Fruit fly (Drosophila melanogaster) whole organism, embryonic: ENCODE measurements around the gene CG42798.

Experiments
- Abd-B ChIP-seq: fragments of 200-800 bp; sonication (Bioruptor generic); optimal IDR thresholded peaks from 2 replicates; lab custom pipeline; 2018; ENCODE audit warnings: missing biosample characterization, mild to moderate bottlenecking, missing genetic modification characterization, moderate library complexity
- Asciz ChIP-seq: fragments of 200-800 bp; sonication (Bioruptor generic); optimal IDR thresholded peaks from 2 replicates; lab custom pipeline; 2017; ENCODE audit warnings: missing biosample characterization, mild to moderate bottlenecking, missing genetic modification characterization, missing genetic modification reagents
- BtbVII ChIP-seq: fragments of 200-800 bp; sonication (Bioruptor generic); optimal IDR thresholded peaks from 3 replicates; lab custom pipeline; 2017; ENCODE audit warnings: missing biosample characterization, mild to moderate bottlenecking, missing genetic modification characterization
- CG12071 ChIP-seq: fragments of 200-800 bp; sonication (Bioruptor generic); optimal IDR thresholded peaks from 3 replicates; lab custom pipeline; 2018; ENCODE audit warnings: missing biosample characterization, mild to moderate bottlenecking, missing genetic modification characterization
- CG12659 ChIP-seq: fragments of 200-800 bp; sonication (Bioruptor generic); optimal IDR thresholded peaks from 3 replicates; lab custom pipeline; 2017; ENCODE audit warnings: mild to moderate bottlenecking, missing biosample characterization, missing genetic modification reagents, missing genetic modification characterization
- CG15479 ChIP-seq: fragments of 200-800 bp; sonication (Bioruptor generic); optimal IDR thresholded peaks from 3 replicates; lab custom pipeline; 2019; ENCODE audit warnings: missing biosample characterization, mild to moderate bottlenecking, missing genetic modification characterization, moderate library complexity
- CG1647 ChIP-seq: fragments of 200-800 bp; sonication (Bioruptor generic); optimal IDR thresholded peaks from 3 replicates; lab custom pipeline; 2016; ENCODE audit warnings: missing biosample characterization, missing genetic modification characterization
- CG16815 ChIP-seq: fragments of 200-800 bp; sonication (Bioruptor generic); optimal IDR thresholded peaks from 3 replicates; lab custom pipeline; 2017; ENCODE audit warnings: missing biosample characterization, mild to moderate bottlenecking, missing genetic modification characterization
- CG18599 ChIP-seq: fragments of 200-800 bp; sonication (Bioruptor generic); optimal IDR thresholded peaks from 3 replicates; lab custom pipeline; 2017; ENCODE audit warnings: missing biosample characterization, missing genetic modification characterization, mild to moderate bottlenecking, moderate library complexity, missing genetic modification reagents
- CG18619 ChIP-seq: fragments of 200-800 bp; sonication (Bioruptor generic); optimal IDR thresholded peaks from 3 replicates; lab custom pipeline; 2017; ENCODE audit warnings: missing biosample characterization, mild to moderate bottlenecking, missing genetic modification characterization
- CG2712 ChIP-seq: fragments of 200-800 bp; optimal IDR thresholded peaks from 3 replicates; lab custom pipeline; 2019; ENCODE audit warnings: missing biosample characterization, mild to moderate bottlenecking, missing genetic modification characterization, moderate library complexity
- CG31224 ChIP-seq: fragments of 200-800 bp; sonication (Bioruptor generic); IDR thresholded peaks from 2 replicates; pipeline ENCODE4 v1.3.6; 2022; ENCODE audit warnings: missing biosample characterization, missing genetic modification characterization
- CG32767 ChIP-seq: fragments of 200-800 bp; sonication (Bioruptor generic); IDR thresholded peaks from 2 replicates; pipeline ENCODE4 v1.3.6; 2022; ENCODE audit warnings: missing biosample characterization, missing genetic modification characterization
- CG3407 ChIP-seq: fragments of 200-800 bp; sonication (Bioruptor generic); optimal IDR thresholded peaks from 2 replicates; lab custom pipeline; 2018; ENCODE audit warnings: missing biosample characterization, mild to moderate bottlenecking, missing genetic modification characterization
- CG4404 ChIP-seq: fragments of 200-800 bp; sonication (Bioruptor generic); IDR thresholded peaks from 2 replicates; pipeline ENCODE4 v1.3.6; 2022; ENCODE audit warnings: missing biosample characterization, missing genetic modification characterization
- CG4424 ChIP-seq: fragments of 200-800 bp; sonication (Bioruptor generic); optimal IDR thresholded peaks from 3 replicates; lab custom pipeline; 2016; ENCODE audit warnings: missing biosample characterization, missing genetic modification characterization
- CG4820 ChIP-seq: fragments of 200-800 bp; sonication (Bioruptor generic); optimal IDR thresholded peaks from 3 replicates; lab custom pipeline; 2016; ENCODE audit warnings: missing biosample characterization, missing genetic modification characterization
- CG5180 ChIP-seq: fragments of 200-800 bp; sonication (Bioruptor generic); optimal IDR thresholded peaks from 3 replicates; lab custom pipeline; 2017; ENCODE audit warnings: missing biosample characterization, missing genetic modification characterization, mild to moderate bottlenecking, moderate library complexity, missing genetic modification reagents
- CG6175 ChIP-seq: fragments of 200-800 bp; sonication (Bioruptor generic); IDR thresholded peaks from 3 replicates; pipeline ENCODE4 v1.3.6; 2022; ENCODE audit warnings: missing biosample characterization, missing genetic modification characterization
- CG6654 ChIP-seq: fragments of 200-800 bp; sonication (Bioruptor generic); optimal IDR thresholded peaks from 2 replicates; lab custom pipeline; 2017; ENCODE audit warnings: missing biosample characterization, mild to moderate bottlenecking, missing genetic modification characterization
- CG6683 ChIP-seq: fragments of 200-800 bp; sonication (Bioruptor generic); optimal IDR thresholded peaks from 2 replicates; lab custom pipeline; 2017; ENCODE audit warnings: missing biosample characterization, mild to moderate bottlenecking, missing genetic modification characterization, missing genetic modification reagents
- CG6791 ChIP-seq: fragments of 200-800 bp; sonication (Bioruptor generic); IDR thresholded peaks from 3 replicates; pipeline ENCODE4 v1.3.6; 2022; ENCODE audit warnings: missing biosample characterization, missing genetic modification characterization; ENCODE audit not compliant: partially characterized antibody
- CG7745 ChIP-seq: fragments of 200-800 bp; sonication (Bioruptor generic); optimal IDR thresholded peaks from 2 replicates; lab custom pipeline; 2018; ENCODE audit warnings: missing biosample characterization, mild to moderate bottlenecking, missing genetic modification characterization, moderate library complexity
- CG7928 ChIP-seq: fragments of 200-800 bp; sonication (Bioruptor generic); optimal IDR thresholded peaks from 2 replicates; lab custom pipeline; 2017; ENCODE audit warnings: missing biosample characterization, mild to moderate bottlenecking, missing genetic modification characterization
- CG8281 ChIP-seq: fragments of 200-800 bp; sonication (Bioruptor generic); optimal IDR thresholded peaks from 2 replicates; lab custom pipeline; 2018; ENCODE audit warnings: missing biosample characterization, mild to moderate bottlenecking, missing genetic modification characterization, moderate library complexity
- Doc3 ChIP-seq: fragments of 200-800 bp; sonication (Bioruptor generic); IDR thresholded peaks from 3 replicates; pipeline ENCODE4 v1.3.6; 2022; ENCODE audit warnings: missing biosample characterization, missing genetic modification characterization; ENCODE audit not compliant: partially characterized antibody
- HLH54F ChIP-seq: fragments of 200-800 bp; sonication (Bioruptor generic); optimal IDR thresholded peaks from 3 replicates; lab custom pipeline; 2016; ENCODE audit warnings: missing biosample characterization, missing genetic modification characterization
- Hey ChIP-seq: fragments of 200-800 bp; sonication (Bioruptor generic); optimal IDR thresholded peaks from 3 replicates; lab custom pipeline; 2018; ENCODE audit warnings: missing biosample characterization, mild to moderate bottlenecking, missing genetic modification characterization
- Jarid2 ChIP-seq: fragments of 200-800 bp; sonication (Bioruptor generic); optimal IDR thresholded peaks from 3 replicates; lab custom pipeline; 2017; ENCODE audit warnings: mild to moderate bottlenecking, missing biosample characterization, missing genetic modification reagents, missing genetic modification characterization
- Lim3 ChIP-seq: fragments of 200-800 bp; sonication (Bioruptor generic); IDR thresholded peaks from 2 replicates; pipeline ENCODE4 v1.3.6; 2022; ENCODE audit warnings: missing biosample characterization, missing genetic modification characterization
- Max ChIP-seq: fragments of 200-800 bp; sonication (Bioruptor generic); optimal IDR thresholded peaks from 2 replicates; lab custom pipeline; 2016; ENCODE audit warnings: missing biosample characterization, mild to moderate bottlenecking, missing genetic modification characterization
- Nf-YA ChIP-seq: fragments of 200-800 bp; sonication (Bioruptor generic); IDR thresholded peaks from 2 replicates; pipeline ENCODE4 v1.3.6; 2022; ENCODE audit warnings: missing biosample characterization, missing genetic modification characterization
- Oaz ChIP-seq: fragments of 200-800 bp; sonication (Bioruptor generic); IDR thresholded peaks from 2 replicates; pipeline ENCODE4 v1.3.6; 2022; ENCODE audit warnings: missing biosample characterization, missing genetic modification characterization
- Rfx ChIP-seq: fragments of 200-800 bp; sonication (Bioruptor generic); IDR thresholded peaks from 2 replicates; pipeline ENCODE4 v1.3.6; 2022; ENCODE audit warnings: missing biosample characterization, missing genetic modification characterization
- bowl ChIP-seq: fragments of 200-800 bp; sonication (Bioruptor generic); IDR thresholded peaks from 2 replicates; pipeline ENCODE4 v1.3.6; 2022; ENCODE audit warnings: missing biosample characterization, missing genetic modification characterization
- dmrt99B ChIP-seq: fragments of 200-800 bp; sonication (Bioruptor generic); optimal IDR thresholded peaks from 2 replicates; lab custom pipeline; 2018; ENCODE audit warnings: missing biosample characterization, mild to moderate bottlenecking, missing genetic modification characterization, moderate library complexity
- hb ChIP-seq: fragments of 200-800 bp; sonication (Bioruptor generic); IDR thresholded peaks from 3 replicates; pipeline ENCODE4 v1.3.6; 2022; ENCODE audit warnings: missing biosample characterization, missing genetic modification characterization; ENCODE audit not compliant: partially characterized antibody
- insv ChIP-seq, 2 experiments: fragments of 200-800 bp; sonication (Bioruptor generic); optimal IDR thresholded peaks; 3 replicates each; lab custom pipeline; 2016 to 2018; ENCODE audit warnings: missing biosample characterization in 2 of 2, missing genetic modification characterization in 2 of 2
- kni ChIP-seq: fragments of 200-800 bp; sonication (Bioruptor generic); optimal IDR thresholded peaks from 3 replicates; lab custom pipeline; 2017; ENCODE audit warnings: mild to moderate bottlenecking, missing biosample characterization, missing genetic modification reagents, missing genetic modification characterization
- odd ChIP-seq: fragments of 200-800 bp; sonication (Bioruptor generic); optimal IDR thresholded peaks from 2 replicates; lab custom pipeline; 2017; ENCODE audit warnings: missing biosample characterization, mild to moderate bottlenecking, missing genetic modification characterization
- peb ChIP-seq: fragments of 200-800 bp; sonication (Bioruptor generic); IDR thresholded peaks from 2 replicates; pipeline ENCODE4 v1.3.6; 2022; ENCODE audit warnings: missing biosample characterization, missing genetic modification characterization
- pnt ChIP-seq: fragments of 200-800 bp; sonication (Bioruptor generic); optimal IDR thresholded peaks from 3 replicates; lab custom pipeline; 2016; ENCODE audit warnings: missing biosample characterization, missing genetic modification characterization
- ranshi ChIP-seq: fragments of 200-800 bp; sonication (Bioruptor generic); IDR thresholded peaks from 2 replicates; pipeline ENCODE4 v1.3.6; 2022; ENCODE audit warnings: missing biosample characterization, missing genetic modification characterization
- scrt ChIP-seq: fragments of 200-800 bp; sonication (Bioruptor generic); optimal IDR thresholded peaks from 2 replicates; lab custom pipeline; 2018; ENCODE audit warnings: missing biosample characterization, mild to moderate bottlenecking, missing genetic modification characterization, moderate library complexity
- shn ChIP-seq: fragments of 200-800 bp; sonication (Bioruptor generic); optimal IDR thresholded peaks from 3 replicates; lab custom pipeline; 2016; ENCODE audit warnings: missing biosample characterization, missing genetic modification characterization
- sim ChIP-seq: fragments of 200-800 bp; sonication (Bioruptor generic); IDR thresholded peaks from 2 replicates; pipeline ENCODE4 v1.3.6; 2022; ENCODE audit warnings: missing biosample characterization, missing genetic modification characterization
- sqz ChIP-seq: fragments of 200-800 bp; sonication (Bioruptor generic); optimal IDR thresholded peaks from 3 replicates; lab custom pipeline; 2018; ENCODE audit warnings: missing biosample characterization, mild to moderate bottlenecking, missing genetic modification characterization
- toy ChIP-seq: fragments of 200-800 bp; sonication (Bioruptor generic); IDR thresholded peaks from 2 replicates; pipeline ENCODE4 v1.3.6; 2022; ENCODE audit warnings: missing biosample characterization, missing genetic modification characterization
- zen ChIP-seq: fragments of 200-800 bp; sonication (Bioruptor generic); optimal IDR thresholded peaks from 3 replicates; lab custom pipeline; 2018; ENCODE audit warnings: missing biosample characterization, mild to moderate bottlenecking, missing genetic modification characterization, moderate library complexity

CG42798 gene

dm6 chr3R:17394318-17395188 lies 11.9 kb upstream of the CG42798 start, which contains the start of gene CREG (continued):
- TF ChIP-seq Oaz (GFP tag; lab: Robert Waterston, UW), result no peak
- no peak for TF ChIP-seq CG32767 (GFP tag; lab: Robert Waterston, UW)
- no peak for TF ChIP-seq pnt (GFP tag; lab: Kevin White, UChicago)
- TF ChIP-seq CG4820 (GFP tag; lab: Kevin White, UChicago), result peak; percentile 8
- no peak for TF ChIP-seq CG7928
- 0 out of 2 replicates have a peak, but pooled peaks have one; percentile 4 for TF ChIP-seq Rfx (GFP tag; lab: Robert Waterston, UW)
- TF ChIP-seq CG5180 (GFP tag; lab: Kevin White, UChicago), result no peak
- no peak for TF ChIP-seq scrt (GFP tag; lab: Kevin White, UChicago)
- TF ChIP-seq CG16815 (GFP tag; lab: Kevin White, UChicago), result peak; percentile 18
- TF ChIP-seq CG6683 (GFP tag; lab: Kevin White, UChicago), result no peak
- no peak for TF ChIP-seq CG6175
- no peak for TF ChIP-seq CG6791 (GFP tag; lab: Robert Waterston, UW)
- TF ChIP-seq kni (GFP tag; lab: Kevin White, UChicago), result peak; percentile 6
- TF ChIP-seq insv (GFP tag; optimal IDR thresholded peaks at IDR 0.05; lab: Kevin White, UChicago), result no peak
- TF ChIP-seq CG3407, result no peak
- TF ChIP-seq CG6654 (GFP tag; lab: Kevin White, UChicago), result no peak
- no peak for TF ChIP-seq CG18619
- no peak for TF ChIP-seq odd
- TF ChIP-seq shn (GFP tag; lab: Kevin White, UChicago), result no peak
- TF ChIP-seq BtbVII (GFP tag; lab: Kevin White, UChicago), result peak; percentile 15
- no peak for TF ChIP-seq CG4404 (GFP tag; lab: Robert Waterston, UW)
- TF ChIP-seq Jarid2 (GFP tag; lab: Kevin White, UChicago), result no peak
- peak; percentile 8 for TF ChIP-seq Max
- peak; percentile 20 for TF ChIP-seq CG12659
- peak; percentile 11 for TF ChIP-seq CG2712 (tag; lab: Kevin White, UChicago)
- TF ChIP-seq ranshi (GFP tag; lab: Robert Waterston, UW), result no peak
- TF ChIP-seq CG15479 (GFP tag; lab: Kevin White, UChicago), result peak; percentile 95
- TF ChIP-seq hb (GFP tag; lab: Robert Waterston, UW), result no peak
- TF ChIP-seq Doc3 (GFP tag; lab: Robert Waterston, UW), result no peak
- TF ChIP-seq Asciz (GFP tag; lab: Kevin White, UChicago), result no peak
- no peak for TF ChIP-seq CG12071 (GFP tag; lab: Kevin White, UChicago)
- no peak for TF ChIP-seq sqz (GFP tag; lab: Kevin White, UChicago)
- no peak for TF ChIP-seq sim
- no peak for TF ChIP-seq CG31224
- TF ChIP-seq CG18599, result no peak
- TF ChIP-seq CG1647, result no peak
- no peak for TF ChIP-seq Hey (tag; lab: Kevin White, UChicago)
- TF ChIP-seq peb (GFP tag; lab: Robert Waterston, UW), result no peak
- peak; percentile 11 for TF ChIP-seq CG4424 (GFP tag; lab: Kevin White, UChicago)
- no peak for TF ChIP-seq CG7745
- TF ChIP-seq HLH54F (GFP tag; lab: Kevin White, UChicago), result no peak
- no peak for TF ChIP-seq Nf-YA
- peak; percentile 90 for TF ChIP-seq zen
- TF ChIP-seq Lim3 (GFP tag; lab: Robert Waterston, UW), result no peak
- no peak for TF ChIP-seq Abd-B (GFP tag; lab: Kevin White, UChicago)
- peak; percentile 18 for TF ChIP-seq dmrt99B (tag; lab: Kevin White, UChicago)
- no peak for TF ChIP-seq toy
- no peak for TF ChIP-seq CG8281
- TF ChIP-seq bowl (GFP tag; lab: Robert Waterston, UW), result no peak
